Worm (Caenorhabditis elegans) whole organism, late embryonic: Measurements from ENCODE around the gene K09C8.7.

ENCODE experiments used
- ama-1 ChIP-seq: fragments of 150-350 bp; optimal IDR thresholded peaks from 2 replicates; lab custom pipeline; 2014
- ceh-19 ChIP-seq: fragments of 200-800 bp; sonication (Bioruptor generic); optimal IDR thresholded peaks from 2 replicates; lab custom pipeline; 2018; ENCODE audit warnings: mild to moderate bottlenecking, missing genetic modification characterization, missing compliant biosample characterization
- pag-3 ChIP-seq: sonication (generic microtip); optimal IDR thresholded peaks from 2 replicates; lab custom pipeline; 2016; ENCODE audit warnings: missing compliant biosample characterization, missing genetic modification characterization, borderline replicate concordance

ce11 chrX:10961724-10962123 lies 10.5 kb upstream of the K09C8.7 start:
- TF ChIP-seq pag-3 (tag; lab: Kevin White, UChicago) = no peak
- TF ChIP-seq ama-1 (lab: Kevin White, UChicago) = no peak
- TF ChIP-seq ceh-19 = no peak
